Fruit fly (Drosophila melanogaster): ENCODE measurements around the gene CG12105.

The CG12105 gene

DNA sequence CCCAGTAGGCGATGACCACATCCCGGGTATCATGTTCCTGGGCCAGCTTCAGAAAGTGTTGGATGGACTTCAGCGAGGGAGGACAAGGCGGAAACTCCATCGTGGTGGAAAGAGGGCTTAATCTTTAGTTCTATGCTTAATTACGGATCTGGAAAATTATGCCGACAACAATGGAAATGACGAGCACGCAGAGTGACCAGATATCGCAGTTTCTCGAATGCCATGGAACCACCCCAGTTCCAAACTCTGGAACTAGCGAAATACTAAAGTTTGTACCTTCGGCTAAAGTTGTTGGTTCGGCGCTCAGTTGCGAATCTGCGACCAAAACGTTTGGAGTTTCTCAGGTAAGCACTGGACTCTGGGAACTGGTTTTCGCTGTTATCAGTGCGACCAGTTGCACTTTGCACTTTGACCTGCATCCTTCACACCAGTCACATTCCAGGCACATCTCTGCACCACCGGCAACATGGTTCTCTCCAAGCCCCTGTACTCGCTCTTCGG is 37.1 kb upstream of the CG12105 start, which contains the start of the genes CG7970 and Vta1 (continued):
- TF ChIP-seq GATAe (GFP tag; conservative IDR thresholded peaks at IDR 0.05) (no peak), CG4730 (GFP tag; IDR thresholded peaks at IDR 0.05) (no peak), pho (GFP tag; optimal IDR thresholded peaks at IDR 0.05) (no peak), Drgx (GFP tag; IDR thresholded peaks at IDR 0.05) (peak; percentile 63), PHDP (tag; optimal IDR thresholded peaks at IDR 0.05) (no peak), gfzf (GFP tag; optimal IDR thresholded peaks at IDR 0.05) (peak; percentile 85), zfh2 (GFP tag; optimal IDR thresholded peaks at IDR 0.05) (no peak), dan (GFP tag; IDR thresholded peaks at IDR 0.05) (no peak), Hey (tag; optimal IDR thresholded peaks at IDR 0.05) (no peak), CG11093 (GFP tag; IDR thresholded peaks at IDR 0.05) (no peak), nerfin-2 (GFP tag; IDR thresholded peaks at IDR 0.05; ENCODE audit: partially characterized antibody) (no peak), CG3847 (GFP tag; IDR thresholded peaks at IDR 0.05) (no peak), CG2712 (tag; optimal IDR thresholded peaks at IDR 0.05) (no peak), Hsf (GFP tag; optimal IDR thresholded peaks at IDR 0.05) (no peak), pzg (GFP tag; optimal IDR thresholded peaks at IDR 0.05) (peak; percentile 79), mirr (GFP tag; optimal IDR thresholded peaks at IDR 0.05) (no peak), shn (GFP tag; optimal IDR thresholded peaks at IDR 0.05) (no peak), inv (GFP tag; IDR thresholded peaks at IDR 0.05; ENCODE audit: partially characterized antibody) (no peak), CG3838 (GFP tag; optimal IDR thresholded peaks at IDR 0.05) (no peak), gsb (GFP tag; IDR thresholded peaks at IDR 0.05) (no peak), wek (GFP tag; optimal IDR thresholded peaks at IDR 0.05) (no peak), Dref (GFP tag; IDR thresholded peaks at IDR 0.05) (no peak), bbx (GFP tag; IDR thresholded peaks at IDR 0.05; ENCODE audit: partially characterized antibody) (0 out of 2 replicates have a peak, but pooled peaks have one; percentile 47), chm (GFP tag; IDR thresholded peaks at IDR 0.05) (no peak), Doc3 (GFP tag; IDR thresholded peaks at IDR 0.05; ENCODE audit: partially characterized antibody) (no peak), da (GFP tag; optimal IDR thresholded peaks at IDR 0.05) (no peak), fd3F (GFP tag; optimal IDR thresholded peaks at IDR 0.05) (no peak), Asciz (GFP tag; optimal IDR thresholded peaks at IDR 0.05) (no peak), CG12744 (GFP tag; optimal IDR thresholded peaks at IDR 0.05) (no peak), ase (GFP tag; IDR thresholded peaks at IDR 0.05) (no peak), Myb (GFP tag; optimal IDR thresholded peaks at IDR 0.05) (peak; percentile 13), Ssrp (tag; optimal IDR thresholded peaks at IDR 0.05) (no peak), CG17328 (GFP tag; IDR thresholded peaks at IDR 0.05) (no peak), CG8290 (GFP tag; optimal IDR thresholded peaks at IDR 0.05) (no peak), CG8290 (tag; optimal IDR thresholded peaks at IDR 0.05) (no peak), org-1 (GFP tag; optimal IDR thresholded peaks at IDR 0.05) (no peak), zf30C (GFP tag; optimal IDR thresholded peaks at IDR 0.05) (no peak), CG7987 (GFP tag; optimal IDR thresholded peaks at IDR 0.05) (no peak), scrt (GFP tag; optimal IDR thresholded peaks at IDR 0.05) (no peak), CG32532 (GFP tag; IDR thresholded peaks at IDR 0.05) (no peak), CG11456 (GFP tag; IDR thresholded peaks at IDR 0.05) (no peak), CG10321 (GFP tag; IDR thresholded peaks at IDR 0.05) (no peak), ATbp (GFP tag; optimal IDR thresholded peaks at IDR 0.05) (no peak), ind (GFP tag; optimal IDR thresholded peaks at IDR 0.05) (no peak), trh (GFP tag; optimal IDR thresholded peaks at IDR 0.05) (no peak), run (tag; optimal IDR thresholded peaks at IDR 0.05) (no peak), H15 (GFP tag; IDR thresholded peaks at IDR 0.05) (no peak), Chrac-16 (GFP tag; optimal IDR thresholded peaks at IDR 0.05) (no peak), B-H2 (GFP tag; optimal IDR thresholded peaks at IDR 0.05) (no peak), CG2129 (GFP tag; IDR thresholded peaks at IDR 0.05; ENCODE audit: partially characterized antibody) (no peak), p53 (GFP tag; optimal IDR thresholded peaks at IDR 0.05) (no peak), onecut (GFP tag; IDR thresholded peaks at IDR 0.05) (no peak)
